Fruit fly (Drosophila melanogaster) whole organism, adult: ENCODE data around the gene HERC2.

Source experiments
- CG11617 ChIP-seq: fragments of 200-800 bp; sonication (Bioruptor generic); optimal IDR thresholded peaks from 2 replicates; lab custom pipeline; 2017; ENCODE audit warnings: mild to moderate bottlenecking, missing biosample characterization, missing genetic modification reagents, missing genetic modification characterization
- CG12768 ChIP-seq: fragments of 200-800 bp; sonication (Bioruptor generic); optimal IDR thresholded peaks from 2 replicates; lab custom pipeline; 2017; ENCODE audit warnings: missing biosample characterization, missing genetic modification characterization, mild to moderate bottlenecking, moderate library complexity, missing genetic modification reagents
- CG14711 ChIP-seq: fragments of 200-800 bp; sonication (Bioruptor generic); optimal IDR thresholded peaks from 2 replicates; lab custom pipeline; 2018; ENCODE audit warnings: missing biosample characterization, mild to moderate bottlenecking, missing genetic modification characterization, moderate library complexity
- CG1620 ChIP-seq: fragments of 200-800 bp; sonication (Bioruptor generic); optimal IDR thresholded peaks from 2 replicates; lab custom pipeline; 2016; ENCODE audit warnings: missing biosample characterization, missing genetic modification characterization
- CG33017 ChIP-seq: fragments of 200-800 bp; sonication (Bioruptor generic); optimal IDR thresholded peaks from 2 replicates; lab custom pipeline; 2018; ENCODE audit warnings: missing biosample characterization, mild to moderate bottlenecking, missing genetic modification characterization, moderate library complexity
- CG5204 ChIP-seq: fragments of 200-800 bp; sonication (Bioruptor generic); optimal IDR thresholded peaks from 2 replicates; lab custom pipeline; 2016; ENCODE audit warnings: missing biosample characterization, missing genetic modification characterization
- CG7045 ChIP-seq: fragments of 200-800 bp; sonication (Bioruptor generic); optimal IDR thresholded peaks from 2 replicates; lab custom pipeline; 2017; ENCODE audit warnings: missing biosample characterization, mild to moderate bottlenecking, missing genetic modification characterization
- CG7101 ChIP-seq: fragments of 200-800 bp; sonication (Bioruptor generic); optimal IDR thresholded peaks from 2 replicates; lab custom pipeline; 2018; ENCODE audit warnings: missing biosample characterization, mild to moderate bottlenecking, missing genetic modification characterization, moderate library complexity
- Clk ChIP-seq: fragments of 200-800 bp; sonication (Bioruptor generic); optimal IDR thresholded peaks from 2 replicates; lab custom pipeline; 2017; ENCODE audit warnings: missing biosample characterization, missing genetic modification characterization
- Crg-1 ChIP-seq: fragments of 200-800 bp; sonication (Bioruptor generic); optimal IDR thresholded peaks from 2 replicates; lab custom pipeline; 2016; ENCODE audit warnings: missing biosample characterization, missing genetic modification characterization
- Hr96 ChIP-seq: fragments of 200-800 bp; sonication (Bioruptor generic); optimal IDR thresholded peaks from 2 replicates; lab custom pipeline; 2016; ENCODE audit warnings: missing biosample characterization, missing genetic modification characterization
- Mnt ChIP-seq: fragments of 200-800 bp; sonication (Bioruptor generic); optimal IDR thresholded peaks from 2 replicates; lab custom pipeline; 2016; ENCODE audit warnings: missing biosample characterization, mild to moderate bottlenecking, missing genetic modification characterization
- bab1 ChIP-seq: fragments of 200-800 bp; sonication (Bioruptor generic); optimal IDR thresholded peaks from 3 replicates; lab custom pipeline; 2019; ENCODE audit warnings: missing biosample characterization, mild to moderate bottlenecking, missing genetic modification characterization, moderate library complexity
- cic ChIP-seq: fragments of 200-800 bp; sonication (Bioruptor generic); optimal IDR thresholded peaks from 2 replicates; lab custom pipeline; 2017; ENCODE audit warnings: missing biosample characterization, mild to moderate bottlenecking, missing genetic modification characterization, moderate library complexity
- cnc ChIP-seq, 2 experiments: fragments of >200 bp; optimal IDR thresholded peaks; 2 replicates each; lab custom pipeline; 2017
- kay ChIP-seq: fragments of 200-800 bp; sonication (Bioruptor generic); peaks from one replicate; lab custom pipeline; 2016; ENCODE audit warnings: missing biosample characterization, missing genetic modification characterization, borderline replicate concordance
- ovo ChIP-seq: fragments of 200-800 bp; sonication (Bioruptor generic); optimal IDR thresholded peaks from 2 replicates; lab custom pipeline; 2016; ENCODE audit warnings: missing biosample characterization, missing genetic modification characterization
- pad ChIP-seq: fragments of 200-800 bp; sonication (Bioruptor generic); optimal IDR thresholded peaks from 3 replicates; lab custom pipeline; 2017; ENCODE audit warnings: missing biosample characterization, missing genetic modification characterization, mild to moderate bottlenecking, moderate library complexity, missing genetic modification reagents
- tj ChIP-seq: fragments of 200-800 bp; sonication (Bioruptor generic); optimal IDR thresholded peaks from 3 replicates; lab custom pipeline; 2017; ENCODE audit warnings: missing biosample characterization, mild to moderate bottlenecking, missing genetic modification characterization, moderate library complexity
- toe ChIP-seq: fragments of 200-800 bp; sonication (Bioruptor generic); optimal IDR thresholded peaks from 2 replicates; lab custom pipeline; 2016; ENCODE audit warnings: missing biosample characterization, missing genetic modification characterization

HERC2 gene

DNA sequence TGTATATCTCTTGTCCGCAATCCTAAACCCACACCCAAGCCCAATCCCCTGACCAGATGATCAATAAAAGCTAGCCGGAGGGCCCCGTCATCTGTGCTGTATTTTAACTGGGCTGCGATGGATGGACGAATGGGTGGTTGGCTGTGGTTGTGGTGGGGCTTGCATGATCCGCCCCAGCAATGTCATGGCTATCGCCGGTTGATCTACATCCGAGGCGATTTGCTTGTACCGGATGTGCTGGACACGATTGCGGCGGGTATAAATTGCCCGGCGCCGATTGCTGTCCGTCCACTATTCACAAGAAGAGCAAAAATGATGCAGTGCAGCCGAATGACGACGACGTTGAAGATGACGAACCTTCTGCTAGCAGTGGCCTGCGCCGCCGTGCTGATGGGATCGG is 22.2 kb downstream of the HERC2 start, which contains the start of gene Obp19b:
TSS of gene Obp19b (plus strand) at position 301 of the 400 bp plus-strand sequence.
- TF ChIP-seq Crg-1 (GFP tag; lab: Kevin White, UChicago) (no peak), pad (no peak), CG7101 (no peak), CG1620 (no peak), ovo (GFP tag; lab: Kevin White, UChicago) (no peak), CG7045 (GFP tag; lab: Kevin White, UChicago) (no peak), CG14711 (tag; lab: Kevin White, UChicago) (no peak), toe (no peak), CG11617 (GFP tag; lab: Kevin White, UChicago) (no peak), Hr96 (GFP tag; lab: Kevin White, UChicago) (no peak), CG12768 (no peak), kay (GFP tag; lab: Kevin White, UChicago) (no peak)

DNA sequence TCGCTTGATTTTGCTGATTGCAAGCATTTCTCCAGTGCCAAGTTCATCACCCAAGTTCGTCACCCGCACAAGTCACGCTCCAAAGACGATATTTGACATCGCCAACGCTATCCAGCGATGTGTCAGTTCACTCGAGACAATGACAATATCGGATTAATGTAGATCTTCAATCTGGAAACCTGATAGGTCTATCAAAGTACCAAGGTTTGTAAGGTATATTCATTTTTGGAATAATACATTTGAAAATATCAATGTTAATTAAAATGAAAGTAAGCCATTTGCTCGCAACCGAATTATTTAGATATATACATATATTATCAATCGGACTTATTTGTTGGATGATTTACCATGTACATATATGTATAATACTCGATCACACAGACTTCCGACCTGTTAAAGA is 24.7 kb downstream of the HERC2 start, which contains the start of gene Obp19c:
TSS of gene Obp19c (minus strand) at position 101 of the 400 bp plus-strand sequence.
- TF ChIP-seq tj = peak; percentile 3
- TF ChIP-seq Crg-1 (GFP tag; lab: Kevin White, UChicago) = no peak
- TF ChIP-seq kay (GFP tag; lab: Kevin White, UChicago) = no peak
- no peak for TF ChIP-seq Hr96 (GFP tag; lab: Kevin White, UChicago)
- TF ChIP-seq bab1 (GFP tag; lab: Kevin White, UChicago) = no peak
- TF ChIP-seq Clk (GFP tag; lab: Kevin White, UChicago) = no peak
- no peak for TF ChIP-seq CG7045 (GFP tag; lab: Kevin White, UChicago)

DNA sequence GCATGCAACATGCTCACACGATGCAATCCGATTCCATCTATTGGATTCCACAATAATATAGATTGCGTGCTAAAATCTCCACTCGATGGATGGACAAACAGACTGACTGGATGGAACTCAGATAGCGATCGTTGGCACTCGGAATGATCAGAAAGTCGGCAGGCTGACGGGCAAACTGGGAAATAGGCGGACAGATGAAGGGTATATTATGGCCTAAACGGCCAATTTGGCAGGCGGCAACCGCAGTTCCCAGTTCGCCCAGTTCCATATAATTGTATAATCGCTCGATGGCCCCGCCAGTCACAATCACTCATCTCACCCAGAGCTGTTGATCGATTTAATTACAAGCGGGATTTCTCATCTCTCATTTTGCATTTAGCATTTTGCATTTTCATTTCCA is 25.1 kb downstream of the HERC2 start, which contains the start of gene Obp19d:
TSS of gene Obp19d (plus strand) at position 301 of the 400 bp plus-strand sequence.
- TF ChIP-seq Mnt (GFP tag; lab: Kevin White, UChicago) (no peak), tj (no peak), toe (no peak), kay (GFP tag; lab: Kevin White, UChicago) (no peak), CG5204 (GFP tag; lab: Kevin White, UChicago) (no peak), cnc (optimal IDR thresholded peaks at IDR 0.05; lab: Kevin White, UChicago) (no peak)

DNA sequence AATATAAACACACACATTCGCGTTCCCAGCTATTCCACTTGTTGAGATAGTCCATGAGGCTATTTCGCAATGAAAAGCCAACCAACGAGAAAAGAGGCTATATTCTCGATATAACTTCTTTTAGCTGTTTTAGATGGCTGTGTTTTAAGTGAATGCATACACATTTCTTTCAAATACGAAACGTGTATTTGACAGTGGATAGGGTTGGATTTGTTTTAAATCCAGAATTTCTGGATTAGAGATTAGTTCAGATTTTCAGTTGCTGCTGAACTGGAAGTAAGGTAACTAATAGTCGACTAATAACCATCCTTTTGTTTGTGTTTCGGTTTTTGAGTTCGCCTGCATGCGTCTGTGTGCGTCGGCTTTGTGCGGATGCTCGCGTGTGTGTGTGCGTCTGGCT is 29.0 kb downstream of the HERC2 start:
- TF ChIP-seq CG11617 (GFP tag; lab: Kevin White, UChicago) = no peak
- no peak for TF ChIP-seq kay (GFP tag; lab: Kevin White, UChicago)
- TF ChIP-seq CG7101 = no peak
- no peak for TF ChIP-seq bab1 (GFP tag; lab: Kevin White, UChicago)
- no peak for TF ChIP-seq CG33017 (tag; lab: Kevin White, UChicago)
- TF ChIP-seq Mnt (GFP tag; lab: Kevin White, UChicago) = no peak
- no peak for TF ChIP-seq CG5204 (GFP tag; lab: Kevin White, UChicago)
- TF ChIP-seq cnc (optimal IDR thresholded peaks at IDR 0.05; lab: Kevin White, UChicago) = no peak
- TF ChIP-seq CG7045 (GFP tag; lab: Kevin White, UChicago) = no peak
- TF ChIP-seq Clk (GFP tag; lab: Kevin White, UChicago) = no peak
- no peak for TF ChIP-seq Crg-1 (GFP tag; lab: Kevin White, UChicago)
- TF ChIP-seq CG1620 = no peak
- no peak for TF ChIP-seq tj
- TF ChIP-seq pad = no peak
- TF ChIP-seq toe = no peak
- no peak for TF ChIP-seq CG12768
- no peak for TF ChIP-seq ovo (GFP tag; lab: Kevin White, UChicago)
- TF ChIP-seq cic (GFP tag; lab: Kevin White, UChicago) = no peak
- no peak for TF ChIP-seq Hr96 (GFP tag; lab: Kevin White, UChicago)
- TF ChIP-seq CG14711 (tag; lab: Kevin White, UChicago) = no peak

DNA sequence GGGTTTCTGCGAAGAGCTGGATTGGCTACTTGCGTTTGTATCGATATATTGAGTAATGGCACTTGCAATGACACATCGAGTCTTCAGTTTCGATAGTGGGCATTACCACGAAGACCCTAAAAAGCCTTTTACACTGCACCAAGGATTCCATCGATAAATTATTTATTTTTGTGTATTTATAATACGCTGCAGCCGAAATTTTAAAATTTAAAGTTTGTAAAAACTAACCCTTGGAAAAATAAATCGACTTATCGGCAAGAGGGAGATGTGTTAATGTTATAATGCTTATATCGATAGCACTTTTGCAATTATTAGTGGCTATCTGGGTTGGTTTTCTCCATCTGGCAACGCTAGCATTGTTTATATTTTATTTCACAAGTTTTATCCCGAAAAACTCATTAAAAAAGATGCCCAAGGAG is 29.6 kb downstream of the HERC2 start, which contains the start of the genes Pp4-19C and cactin:
TSS of gene Pp4-19C (minus strand) at position 256 of the 419 bp plus-strand sequence.
TSS of gene cactin (plus strand) at position 323 of the 419 bp plus-strand sequence.
- TF ChIP-seq CG12768 (no peak), CG14711 (tag; lab: Kevin White, UChicago) (peak; percentile 26), bab1 (GFP tag; lab: Kevin White, UChicago) (peak; percentile 5), Hr96 (GFP tag; lab: Kevin White, UChicago) (no peak), CG7101 (peak; percentile 21), CG33017 (tag; lab: Kevin White, UChicago) (no peak), cic (GFP tag; lab: Kevin White, UChicago) (no peak), CG1620 (peak; percentile 45), Mnt (GFP tag; lab: Kevin White, UChicago) (peak; percentile 51), tj (peak; percentile 23), kay (GFP tag; lab: Kevin White, UChicago) (no peak), ovo (GFP tag; lab: Kevin White, UChicago) (peak; percentile 26), toe (peak; percentile 71), CG5204 (GFP tag; lab: Kevin White, UChicago) (no peak), cnc (optimal IDR thresholded peaks at IDR 0.05; lab: Kevin White, UChicago) (no peak), Clk (GFP tag; lab: Kevin White, UChicago) (no peak), CG11617 (GFP tag; lab: Kevin White, UChicago) (peak; percentile 7), Crg-1 (GFP tag; lab: Kevin White, UChicago) (peak; percentile 41), CG7045 (GFP tag; lab: Kevin White, UChicago) (no peak), pad (no peak)

DNA sequence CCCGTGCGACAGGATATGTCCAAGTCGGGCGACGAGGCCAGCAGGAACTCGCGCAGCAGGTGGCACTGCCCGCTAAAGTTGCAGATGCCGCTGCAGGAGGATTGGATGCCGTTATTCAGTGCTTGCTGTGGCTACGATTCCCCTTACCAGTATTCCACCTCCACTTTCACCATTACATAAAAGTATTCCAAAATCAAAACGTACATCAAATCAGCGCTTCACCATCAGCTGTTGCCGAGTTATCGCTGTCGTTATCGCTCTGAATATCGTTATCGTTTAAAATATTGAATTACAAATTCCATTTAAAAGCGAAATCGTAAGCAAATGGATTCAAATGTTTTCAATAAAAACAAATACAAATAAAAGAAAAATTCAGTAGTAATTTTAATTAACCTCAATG is 32.6 kb downstream of the HERC2 start, which contains the start of gene CG15456:
TSS of gene CG15456 (minus strand) at position 225 of the 400 bp plus-strand sequence.
- TF ChIP-seq bab1 (GFP tag; lab: Kevin White, UChicago) (peak; percentile 16), CG33017 (tag; lab: Kevin White, UChicago) (no peak), CG1620 (no peak), toe (no peak), Crg-1 (GFP tag; lab: Kevin White, UChicago) (no peak), CG12768 (no peak)
